Worm (Caenorhabditis elegans) whole organism, L4 larva: ENCODE measurements around the gene nhr-212.

ENCODE experiments used
- F26F4.8 ChIP-seq: fragments of 200-800 bp; sonication (Bioruptor generic); conservative IDR thresholded peaks from 2 replicates; pipeline ENCODE4 v1.3.6; 2022; ENCODE audit warnings: missing genetic modification characterization, missing compliant biosample characterization
- Y105C5A.15 ChIP-seq: fragments of 200-800 bp; sonication (Bioruptor generic); IDR thresholded peaks from 2 replicates; pipeline ENCODE4 v1.3.6; 2022; ENCODE audit warnings: missing genetic modification characterization, missing compliant biosample characterization
- ZK546.5 ChIP-seq, 2 experiments: sonication (generic microtip); optimal IDR thresholded peaks; 2 replicates each; lab custom pipeline; 2017; ENCODE audit warnings: missing biosample characterization in 2 of 2, missing genetic modification characterization in 2 of 2
- aha-1 ChIP-seq: fragments of 150-350 bp; peaks from one replicate; lab custom pipeline; 2014; ENCODE audit warnings: missing biosample characterization, missing genetic modification characterization
- ceh-82 ChIP-seq: sonication (generic microtip); optimal IDR thresholded peaks from 2 replicates; lab custom pipeline; 2017; ENCODE audit warnings: missing biosample characterization, missing genetic modification characterization
- ces-1 ChIP-seq: fragments of 150-350 bp; sonication (generic microtip); optimal IDR thresholded peaks from 4 replicates; lab custom pipeline; 2014; ENCODE audit warnings: missing biosample characterization, missing genetic modification reagents, missing genetic modification characterization
- daf-16 ChIP-seq, 3 experiments: sonication (generic microtip); optimal IDR thresholded peaks; 2 replicates each; lab custom pipeline; 2016 to 2017; ENCODE audit warnings: missing genetic modification characterization in 3 of 3, missing genetic modification reagents in 3 of 3, mild to moderate bottlenecking in 2 of 3, missing compliant biosample characterization in 2 of 3, missing biosample characterization in 1 of 3, moderate library complexity in 1 of 3
- daf-19 ChIP-seq: fragments of 200-800 bp; sonication (Bioruptor generic); conservative IDR thresholded peaks from 2 replicates; pipeline ENCODE4 v1.3.6; 2022; ENCODE audit warnings: missing genetic modification characterization, missing compliant biosample characterization
- dmd-6 ChIP-seq: fragments of 200-800 bp; sonication (Bioruptor generic); IDR thresholded peaks from 2 replicates; pipeline ENCODE4 v1.3.6; 2022; ENCODE audit warnings: missing genetic modification reagents, missing genetic modification characterization, missing compliant biosample characterization
- dve-1 ChIP-seq: sonication (generic microtip); optimal IDR thresholded peaks from 2 replicates; lab custom pipeline; 2017; ENCODE audit warnings: antibody characterized with exemption, mild to moderate bottlenecking, missing genetic modification characterization, missing compliant biosample characterization; ENCODE audit not compliant: insufficient read depth
- egl-27 ChIP-seq: sonication (generic microtip); optimal IDR thresholded peaks from 3 replicates; lab custom pipeline; 2017; ENCODE audit warnings: missing biosample characterization, missing genetic modification reagents, missing genetic modification characterization
- egl-43 ChIP-seq: fragments of 200-800 bp; sonication (Bioruptor generic); IDR thresholded peaks from 2 replicates; pipeline ENCODE4 v1.3.6; 2022; ENCODE audit warnings: missing genetic modification reagents, missing genetic modification characterization, missing compliant biosample characterization
- fkh-10 ChIP-seq: fragments of 150-350 bp; optimal IDR thresholded peaks from 2 replicates; lab custom pipeline; 2014; ENCODE audit warnings: missing biosample characterization, missing genetic modification reagents, missing genetic modification characterization
- hif-1 ChIP-seq, 2 experiments: sonication (generic microtip); optimal IDR thresholded peaks; 2 replicates each; lab custom pipeline; 2016 to 2017; ENCODE audit warnings: missing compliant biosample characterization in 2 of 2, missing genetic modification characterization in 2 of 2, missing genetic modification reagents in 2 of 2, missing genotype in 2 of 2, mild to moderate bottlenecking in 1 of 2
- hlh-11 ChIP-seq: fragments of 200-800 bp; sonication (Bioruptor generic); optimal IDR thresholded peaks from 2 replicates; lab custom pipeline; 2018; ENCODE audit warnings: mild to moderate bottlenecking, missing genetic modification characterization, missing compliant biosample characterization
- hlh-30 ChIP-seq: sonication (generic microtip); optimal IDR thresholded peaks from 2 replicates; lab custom pipeline; 2017; ENCODE audit warnings: antibody characterized with exemption, mild to moderate bottlenecking, missing genetic modification characterization, missing compliant biosample characterization; ENCODE audit not compliant: insufficient read depth
- lim-7 ChIP-seq: fragments of 200-800 bp; sonication (Bioruptor generic); IDR thresholded peaks from 2 replicates; pipeline ENCODE4 v1.3.6; 2022; ENCODE audit warnings: missing genetic modification characterization, missing compliant biosample characterization
- lsy-2 ChIP-seq, 2 experiments: fragments of 150-350 bp in 1 of 2; sonication (generic microtip) in 1 of 2; optimal IDR thresholded peaks; 2 replicates each; lab custom pipeline; 2014 to 2017; ENCODE audit warnings: missing biosample characterization in 2 of 2, missing genetic modification characterization in 2 of 2
- madf-9 ChIP-seq: fragments of 200-800 bp; sonication (Bioruptor generic); conservative IDR thresholded peaks from 2 replicates; pipeline ENCODE4 v1.3.6; 2022; ENCODE audit warnings: missing genetic modification reagents, missing genetic modification characterization, missing compliant biosample characterization
- mep-1 ChIP-seq: fragments of 150-350 bp; sonication (generic microtip); optimal IDR thresholded peaks from 3 replicates; lab custom pipeline; 2014; ENCODE audit warnings: missing biosample characterization, missing genetic modification characterization
- mes-2 ChIP-seq: sonication (generic microtip); optimal IDR thresholded peaks from 2 replicates; lab custom pipeline; 2016; ENCODE audit warnings: missing genotype, mild to moderate bottlenecking, missing genetic modification characterization, missing compliant biosample characterization; ENCODE audit not compliant: poor library complexity, severe bottlenecking
- nhr-102 ChIP-seq: sonication (generic microtip); optimal IDR thresholded peaks from 2 replicates; lab custom pipeline; 2016; ENCODE audit warnings: mild to moderate bottlenecking, missing genetic modification characterization, moderate library complexity, missing compliant biosample characterization
- nhr-28 ChIP-seq: fragments of 150-350 bp; optimal IDR thresholded peaks from 2 replicates; lab custom pipeline; 2014; ENCODE audit warnings: missing biosample characterization, missing genetic modification characterization
- nhr-48 ChIP-seq: sonication (generic microtip); optimal IDR thresholded peaks from 2 replicates; lab custom pipeline; 2016; ENCODE audit warnings: mild to moderate bottlenecking, missing genetic modification characterization, missing compliant biosample characterization
- nhr-77 ChIP-seq: fragments of 150-350 bp; optimal IDR thresholded peaks from 2 replicates; lab custom pipeline; 2014; ENCODE audit warnings: missing biosample characterization, missing genetic modification characterization
- php-3 ChIP-seq: fragments of 200-800 bp; sonication (Bioruptor generic); IDR thresholded peaks from 2 replicates; pipeline ENCODE4 v1.3.6; 2022; ENCODE audit warnings: missing genetic modification reagents, missing genetic modification characterization, missing compliant biosample characterization
- pqm-1 ChIP-seq: sonication (generic microtip); optimal IDR thresholded peaks from 2 replicates; lab custom pipeline; 2017; ENCODE audit warnings: missing biosample characterization, missing genetic modification characterization
- sdz-12 ChIP-seq: fragments of 200-800 bp; sonication (Bioruptor generic); optimal IDR thresholded peaks from 2 replicates; lab custom pipeline; 2018; ENCODE audit warnings: mild to moderate bottlenecking, missing genetic modification characterization, missing compliant biosample characterization
- unc-62 ChIP-seq, 3 experiments: fragments of 150-350 bp in 1 of 3; sonication (generic microtip); optimal IDR thresholded peaks in 2 of 3; peaks in 1 of 3; 1 replicate in 1 of 3; 2 replicates in 2 of 3; lab custom pipeline; 2014 to 2017; ENCODE audit warnings: missing biosample characterization in 3 of 3, missing genetic modification characterization in 3 of 3, missing genetic modification reagents in 3 of 3, missing genotype in 1 of 3
- ztf-7 ChIP-seq: fragments of 150-350 bp; optimal IDR thresholded peaks from 2 replicates; lab custom pipeline; 2014; ENCODE audit warnings: missing biosample characterization, missing genetic modification characterization

Gene nhr-212

DNA sequence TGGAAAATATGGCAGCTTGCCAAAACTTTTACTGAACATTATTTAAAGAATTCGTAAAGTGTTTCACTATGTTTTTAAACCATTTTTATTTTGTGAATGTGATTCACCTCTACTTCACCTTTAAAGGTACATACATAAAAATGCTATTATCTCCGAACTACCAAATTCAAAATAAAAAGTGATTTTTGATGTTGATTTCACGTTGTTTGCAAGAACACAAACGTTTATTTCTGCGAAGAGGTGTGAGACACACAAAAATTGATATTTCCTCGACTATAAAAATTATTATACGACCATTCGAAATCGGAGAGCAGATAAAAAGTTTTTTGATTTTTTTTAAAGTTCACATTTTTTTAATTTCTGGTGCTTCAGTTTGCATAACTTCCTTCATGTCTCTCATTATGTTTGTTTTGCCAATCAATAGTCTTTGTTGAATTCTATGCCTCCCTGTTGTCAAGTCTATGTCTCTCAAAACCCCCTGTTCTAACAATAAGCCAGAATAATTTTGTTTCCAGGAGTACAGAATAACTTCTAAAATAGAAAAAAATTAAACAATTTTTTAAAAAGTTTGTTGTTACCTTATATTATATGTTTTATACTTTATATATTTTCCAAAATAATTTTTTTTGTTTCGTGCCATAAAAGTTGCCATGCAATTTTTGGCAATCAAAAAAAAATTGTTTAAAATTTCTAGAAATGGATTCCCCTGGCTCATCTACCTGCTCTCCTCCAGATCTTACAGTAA is 33.7 kb upstream of the nhr-212 start, which contains the start of gene nhr-123:
TSS of gene nhr-123 (plus strand) at position 695 of the 745 bp plus-strand sequence.
- no peak for TF ChIP-seq ces-1
- TF ChIP-seq unc-62 (GFP tag; optimal IDR thresholded peaks at IDR 0.05 in 1 of 2; lab: Kevin White, UChicago) = peak in 1 of 2 experiments; percentile 25
- no peak for TF ChIP-seq unc-62 (tag; optimal IDR thresholded peaks at IDR 0.05; lab: Kevin White, UChicago)
- TF ChIP-seq dve-1 (tag; lab: Kevin White, UChicago) = peak; percentile 5
- no peak for TF ChIP-seq ztf-7
- TF ChIP-seq nhr-28 (tag; lab: Kevin White, UChicago) = peak; percentile 46
- TF ChIP-seq madf-9 (GFP tag; lab: Robert Waterston, UW) = no peak
- no peak for TF ChIP-seq F26F4.8
- TF ChIP-seq php-3 (GFP tag; lab: Robert Waterston, UW) = 0 out of 2 replicates have a peak, but pooled peaks have one; percentile 21
- TF ChIP-seq daf-16 (GFP tag; optimal IDR thresholded peaks at IDR 0.05; lab: Kevin White, UChicago) = no peak
- peak; percentile 67 for TF ChIP-seq daf-16 (tag; optimal IDR thresholded peaks at IDR 0.05; lab: Kevin White, UChicago)
- no peak for TF ChIP-seq egl-27 (tag; lab: Kevin White, UChicago)
- TF ChIP-seq aha-1 = no peak
- TF ChIP-seq, all 104 proteins: peak for 5

DNA sequence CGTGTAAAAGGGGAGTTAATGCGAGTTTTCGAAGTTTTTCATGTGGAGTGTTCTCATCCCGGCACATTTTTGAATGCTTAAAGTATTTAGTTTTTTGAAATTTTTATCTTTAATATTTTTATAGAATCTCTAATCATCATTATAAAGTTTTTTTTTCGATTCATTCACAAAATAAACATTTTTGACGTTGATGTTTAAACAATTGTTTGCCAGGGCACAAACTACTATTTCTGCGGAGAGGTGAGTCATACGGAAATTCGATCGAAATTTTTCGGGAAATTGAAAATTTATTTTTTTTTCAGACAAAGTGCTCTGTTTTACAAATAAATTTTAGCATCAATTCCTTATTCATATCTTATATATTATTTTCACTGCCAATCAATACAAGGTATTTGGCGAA is 31.1 kb upstream of the nhr-212 start, which contains the start of gene nhr-98:
TSS of gene nhr-98 (plus strand) at position 301 of the 400 bp plus-strand sequence.
- no peak for TF ChIP-seq hif-1 (tag; optimal IDR thresholded peaks at IDR 0.05; lab: Kevin White, UChicago)
- peak; percentile 53 for TF ChIP-seq aha-1
- TF ChIP-seq ZK546.5 (tag; optimal IDR thresholded peaks at IDR 0.05; lab: Kevin White, UChicago) = no peak

DNA sequence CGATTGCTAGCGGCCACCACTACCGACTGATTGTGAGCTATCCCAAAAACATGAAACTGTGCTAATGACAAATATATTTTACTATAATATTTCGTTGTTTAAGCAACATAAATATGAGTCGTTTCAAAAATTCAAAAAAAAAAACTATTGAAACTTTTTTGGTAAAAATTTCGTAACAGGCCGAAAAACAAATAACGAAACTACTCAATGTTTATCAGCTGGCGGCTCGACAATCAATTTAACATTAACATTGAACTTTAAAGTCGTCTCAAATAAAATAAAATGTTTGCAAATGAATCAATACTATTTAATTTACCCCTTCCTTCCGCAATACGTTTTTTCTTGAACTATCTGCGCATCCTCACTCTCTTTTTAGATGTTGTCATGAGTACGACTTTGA is 26.8 kb upstream of the nhr-212 start:
- TF ChIP-seq nhr-28 (tag; lab: Kevin White, UChicago) (peak; percentile 36), dve-1 (tag; lab: Kevin White, UChicago) (peak; percentile 23), pqm-1 (tag; lab: Kevin White, UChicago) (peak; percentile 18), lim-7 (no peak), daf-16 (GFP tag; optimal IDR thresholded peaks at IDR 0.05; lab: Kevin White, UChicago) (no peak), daf-16 (tag; optimal IDR thresholded peaks at IDR 0.05; lab: Kevin White, UChicago) (peak; percentile 62)

DNA sequence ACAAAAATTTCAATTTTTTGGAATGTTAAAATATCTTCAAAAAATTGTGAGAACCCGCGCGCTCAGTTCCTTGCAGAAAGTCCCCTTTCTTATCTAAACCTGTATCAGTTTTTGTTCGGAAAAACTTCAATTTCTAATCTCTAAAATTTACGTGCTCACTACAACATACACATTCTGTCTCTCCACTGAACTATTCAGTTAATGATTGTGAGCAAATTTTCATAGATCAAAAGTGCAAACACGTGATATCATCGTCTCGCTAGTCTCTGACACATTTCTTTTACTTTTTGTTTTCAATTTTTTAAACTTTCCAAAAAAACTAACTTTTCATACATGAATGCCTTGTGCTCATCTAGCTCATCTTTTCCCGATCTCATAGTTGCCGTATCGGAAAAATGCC is 25.2 kb upstream of the nhr-212 start, which contains the start of gene nhr-203:
TSS of gene nhr-203 (plus strand) at position 332 of the 400 bp plus-strand sequence.
- no peak for TF ChIP-seq fkh-10 (GFP tag; lab: Kevin White, UChicago)
- peak; percentile 99 for TF ChIP-seq nhr-28 (tag; lab: Kevin White, UChicago)
- TF ChIP-seq lsy-2 (tag; optimal IDR thresholded peaks at IDR 0.05; lab: Kevin White, UChicago) = peak in 1 of 2 experiments; percentile 6
- TF ChIP-seq pqm-1 (tag; lab: Kevin White, UChicago) = peak; percentile 62
- peak; percentile 49 for TF ChIP-seq nhr-48 (tag; lab: Kevin White, UChicago)
- no peak for TF ChIP-seq sdz-12
- TF ChIP-seq dmd-6 (GFP tag; lab: Robert Waterston, UW) = peak; percentile 89
- TF ChIP-seq daf-16 (GFP tag; optimal IDR thresholded peaks at IDR 0.05; lab: Kevin White, UChicago) = no peak
- TF ChIP-seq daf-16 (tag; optimal IDR thresholded peaks at IDR 0.05; lab: Kevin White, UChicago) = peak; percentile 81
- TF ChIP-seq dve-1 (tag; lab: Kevin White, UChicago) = peak; percentile 80
- TF ChIP-seq egl-43 (GFP tag; lab: Robert Waterston, UW) = no peak
- no peak for TF ChIP-seq ceh-82 (tag; lab: Kevin White, UChicago)
- TF ChIP-seq nhr-77 = peak; percentile 66
- peak in 1 of 2 experiments; percentile 14 for TF ChIP-seq hif-1 (tag; optimal IDR thresholded peaks at IDR 0.05; lab: Kevin White, UChicago)
- peak; percentile 39 for TF ChIP-seq mes-2 (tag; lab: Kevin White, UChicago)
- peak; percentile 63 for TF ChIP-seq hlh-11
- TF ChIP-seq daf-19 (GFP tag; lab: Robert Waterston, UW) = no peak
- peak; percentile 35 for TF ChIP-seq nhr-102 (tag; lab: Kevin White, UChicago)
- TF ChIP-seq Y105C5A.15 (GFP tag; lab: Robert Waterston, UW) = no peak
- TF ChIP-seq php-3 (GFP tag; lab: Robert Waterston, UW) = peak; percentile 76
- TF ChIP-seq hlh-30 (tag; lab: Kevin White, UChicago) = peak; percentile 60
- no peak for TF ChIP-seq mep-1
